Fruit fly (Drosophila melanogaster) whole organism, embryonic: Measurements from ENCODE around the gene mav.

Experiments used
- Ada2b ChIP-seq: fragments of 200-800 bp; sonication (Bioruptor generic); IDR thresholded peaks from 2 replicates; pipeline ENCODE4 v1.3.6; 2022; ENCODE audit warnings: missing biosample characterization, missing genetic modification characterization
- CG10147 ChIP-seq: fragments of 200-800 bp; sonication (Bioruptor generic); optimal IDR thresholded peaks from 2 replicates; lab custom pipeline; 2019; ENCODE audit warnings: missing biosample characterization, mild to moderate bottlenecking, missing genetic modification characterization, moderate library complexity
- CG10209 ChIP-seq: fragments of 200-800 bp; sonication (Bioruptor generic); optimal IDR thresholded peaks from 3 replicates; lab custom pipeline; 2017; ENCODE audit warnings: missing biosample characterization, mild to moderate bottlenecking, missing genetic modification characterization, missing genetic modification reagents
- CG10979 ChIP-seq: fragments of 200-800 bp; sonication (Bioruptor generic); optimal IDR thresholded peaks from 2 replicates; lab custom pipeline; 2018; ENCODE audit warnings: missing biosample characterization, mild to moderate bottlenecking, missing genetic modification characterization, moderate library complexity
- CG12155 ChIP-seq: fragments of 200-800 bp; sonication (Bioruptor generic); optimal IDR thresholded peaks from 3 replicates; lab custom pipeline; 2016; ENCODE audit warnings: missing biosample characterization, missing genetic modification characterization
- CG12744 ChIP-seq: fragments of 200-800 bp; sonication (Bioruptor generic); optimal IDR thresholded peaks from 2 replicates; lab custom pipeline; 2016; ENCODE audit warnings: missing biosample characterization, missing genetic modification characterization
- CG13287 ChIP-seq: fragments of 200-800 bp; sonication (Bioruptor generic); IDR thresholded peaks from 2 replicates; pipeline ENCODE4 v1.3.6; 2022; ENCODE audit warnings: missing biosample characterization, missing genetic modification characterization; ENCODE audit not compliant: partially characterized antibody
- CG14441 ChIP-seq: fragments of 200-800 bp; sonication (Bioruptor generic); IDR thresholded peaks from 2 replicates; pipeline ENCODE4 v1.3.6; 2022; ENCODE audit warnings: missing biosample characterization, missing genetic modification characterization
- CG14667 ChIP-seq: fragments of 200-800 bp; sonication (Bioruptor generic); IDR thresholded peaks from 2 replicates; pipeline ENCODE4 v1.3.6; 2022; ENCODE audit warnings: missing biosample characterization, missing genetic modification characterization
- CG15601 ChIP-seq: fragments of 200-800 bp; sonication (Bioruptor generic); optimal IDR thresholded peaks from 3 replicates; lab custom pipeline; 2019; ENCODE audit warnings: missing biosample characterization, mild to moderate bottlenecking, missing genetic modification characterization, moderate library complexity
- CG16815 ChIP-seq: fragments of 200-800 bp; sonication (Bioruptor generic); optimal IDR thresholded peaks from 3 replicates; lab custom pipeline; 2017; ENCODE audit warnings: missing biosample characterization, mild to moderate bottlenecking, missing genetic modification characterization
- CG17359 ChIP-seq: fragments of 200-800 bp; sonication (Bioruptor generic); optimal IDR thresholded peaks from 3 replicates; lab custom pipeline; 2018; ENCODE audit warnings: missing biosample characterization, mild to moderate bottlenecking, missing genetic modification characterization, moderate library complexity
- CG2120 ChIP-seq: fragments of 200-800 bp; sonication (Bioruptor generic); optimal IDR thresholded peaks from 3 replicates; lab custom pipeline; 2016; ENCODE audit warnings: missing biosample characterization, missing genetic modification characterization
- CG2678 ChIP-seq: fragments of 200-800 bp; sonication (Bioruptor generic); optimal IDR thresholded peaks from 3 replicates; lab custom pipeline; 2019; ENCODE audit warnings: missing biosample characterization, mild to moderate bottlenecking, missing genetic modification characterization, moderate library complexity
- CG30403 ChIP-seq: fragments of 200-800 bp; sonication (Bioruptor generic); optimal IDR thresholded peaks from 3 replicates; lab custom pipeline; 2016; ENCODE audit warnings: missing biosample characterization, missing genetic modification characterization
- CG32767 ChIP-seq: fragments of 200-800 bp; sonication (Bioruptor generic); IDR thresholded peaks from 2 replicates; pipeline ENCODE4 v1.3.6; 2022; ENCODE audit warnings: missing biosample characterization, missing genetic modification characterization
- CG32772 ChIP-seq: fragments of 200-800 bp; sonication (Bioruptor generic); IDR thresholded peaks from 2 replicates; pipeline ENCODE4 v1.3.6; 2022; ENCODE audit warnings: missing biosample characterization, missing genetic modification characterization
- CG5245 ChIP-seq: fragments of 200-800 bp; sonication (Bioruptor generic); optimal IDR thresholded peaks from 3 replicates; lab custom pipeline; 2016; ENCODE audit warnings: missing biosample characterization, missing genetic modification characterization
- CG7556 ChIP-seq: fragments of 200-800 bp; sonication (Bioruptor generic); optimal IDR thresholded peaks from 2 replicates; lab custom pipeline; 2017; ENCODE audit warnings: missing biosample characterization, mild to moderate bottlenecking, missing genetic modification characterization
- CG9215 ChIP-seq: fragments of 200-800 bp; sonication (Bioruptor generic); IDR thresholded peaks from 2 replicates; pipeline ENCODE4 v1.3.6; 2022; ENCODE audit warnings: missing biosample characterization, missing genetic modification characterization
- CG9437 ChIP-seq: fragments of 200-800 bp; sonication (Bioruptor generic); optimal IDR thresholded peaks from 2 replicates; lab custom pipeline; 2018; ENCODE audit warnings: missing biosample characterization, mild to moderate bottlenecking, missing genetic modification characterization
- CG9727 ChIP-seq: fragments of 200-800 bp; sonication (Bioruptor generic); optimal IDR thresholded peaks from 3 replicates; lab custom pipeline; 2017; ENCODE audit warnings: missing biosample characterization, mild to moderate bottlenecking, missing genetic modification characterization
- D19A ChIP-seq: fragments of 200-800 bp; optimal IDR thresholded peaks from 3 replicates; lab custom pipeline; 2019; ENCODE audit warnings: missing biosample characterization, mild to moderate bottlenecking, missing genetic modification characterization, moderate library complexity
- Hr39 ChIP-seq: fragments of >200 bp; optimal IDR thresholded peaks from 2 replicates; lab custom pipeline; 2017
- Hr51 ChIP-seq, 2 experiments: fragments of 200-800 bp; sonication (Bioruptor generic); optimal IDR thresholded peaks; 2 replicates in 1 of 2; 3 replicates in 1 of 2; lab custom pipeline; 2016 to 2018; ENCODE audit warnings: missing biosample characterization in 2 of 2, missing genetic modification characterization in 2 of 2, mild to moderate bottlenecking in 1 of 2, moderate library complexity in 1 of 2
- Meics ChIP-seq: fragments of 200-800 bp; sonication (Bioruptor generic); optimal IDR thresholded peaks from 2 replicates; lab custom pipeline; 2017; ENCODE audit warnings: missing biosample characterization, mild to moderate bottlenecking, missing genetic modification characterization
- YL-1 ChIP-seq: fragments of 200-800 bp; sonication (Bioruptor generic); optimal IDR thresholded peaks from 3 replicates; lab custom pipeline; 2017; ENCODE audit warnings: missing biosample characterization, mild to moderate bottlenecking, missing genetic modification characterization
- br ChIP-seq: fragments of >200 bp; optimal IDR thresholded peaks from 2 replicates; lab custom pipeline; 2017
- chif ChIP-seq, 2 experiments: fragments of 200-800 bp; sonication (Bioruptor generic); optimal IDR thresholded peaks; 3 replicates each; lab custom pipeline; 2016; ENCODE audit warnings: missing biosample characterization in 2 of 2, missing genetic modification characterization in 2 of 2
- chm ChIP-seq: fragments of 200-800 bp; sonication (Bioruptor generic); IDR thresholded peaks from 2 replicates; pipeline ENCODE4 v1.3.6; 2022; ENCODE audit warnings: missing biosample characterization, missing genetic modification characterization
- da ChIP-seq: fragments of 200-800 bp; sonication (Bioruptor generic); optimal IDR thresholded peaks from 2 replicates; lab custom pipeline; 2016; ENCODE audit warnings: missing biosample characterization, missing genetic modification characterization
- dan ChIP-seq: fragments of 200-800 bp; sonication (Bioruptor generic); IDR thresholded peaks from 2 replicates; pipeline ENCODE4 v1.3.6; 2022; ENCODE audit warnings: missing biosample characterization, missing genetic modification characterization
- dimm ChIP-seq: fragments of 200-800 bp; sonication (Bioruptor generic); IDR thresholded peaks from 2 replicates; pipeline ENCODE4 v1.3.6; 2022; ENCODE audit warnings: missing biosample characterization, missing genetic modification characterization
- esg ChIP-seq: fragments of 200-800 bp; sonication (Bioruptor generic); conservative IDR thresholded peaks from 2 replicates; pipeline ENCODE4 v1.3.6; 2022; ENCODE audit warnings: missing biosample characterization, missing genetic modification characterization
- fu2 ChIP-seq: fragments of 200-800 bp; sonication (Bioruptor generic); optimal IDR thresholded peaks from 2 replicates; lab custom pipeline; 2016; ENCODE audit warnings: missing biosample characterization, missing genetic modification characterization
- gcm2 ChIP-seq: fragments of 200-800 bp; sonication (Bioruptor generic); optimal IDR thresholded peaks from 2 replicates; lab custom pipeline; 2016; ENCODE audit warnings: missing biosample characterization, missing genetic modification characterization
- grau ChIP-seq: fragments of 200-800 bp; optimal IDR thresholded peaks from 3 replicates; lab custom pipeline; 2019; ENCODE audit warnings: missing biosample characterization, mild to moderate bottlenecking, missing genetic modification characterization, moderate library complexity
- gsb ChIP-seq: fragments of 200-800 bp; sonication (Bioruptor generic); IDR thresholded peaks from 2 replicates; pipeline ENCODE4 v1.3.6; 2022; ENCODE audit warnings: missing biosample characterization, missing genetic modification characterization
- jing ChIP-seq: fragments of 200-800 bp; sonication (Bioruptor generic); optimal IDR thresholded peaks from 2 replicates; lab custom pipeline; 2018; ENCODE audit warnings: missing biosample characterization, mild to moderate bottlenecking, missing genetic modification characterization
- luna ChIP-seq: fragments of 200-800 bp; sonication (Bioruptor generic); optimal IDR thresholded peaks from 2 replicates; lab custom pipeline; 2016; ENCODE audit warnings: missing biosample characterization, missing genetic modification characterization
- pho ChIP-seq: fragments of 200-800 bp; sonication (Bioruptor generic); optimal IDR thresholded peaks from 2 replicates; lab custom pipeline; 2016; ENCODE audit warnings: missing biosample characterization, missing genetic modification characterization
- psq ChIP-seq: fragments of 200-800 bp; sonication (Bioruptor generic); optimal IDR thresholded peaks from 2 replicates; lab custom pipeline; 2017; ENCODE audit warnings: missing biosample characterization, missing genetic modification characterization
- repo ChIP-seq: fragments of 200-800 bp; sonication (Bioruptor generic); optimal IDR thresholded peaks from 2 replicates; lab custom pipeline; 2016; ENCODE audit warnings: missing biosample characterization, missing genetic modification characterization
- sna ChIP-seq: fragments of 200-800 bp; sonication (Bioruptor generic); IDR thresholded peaks from 2 replicates; pipeline ENCODE4 v1.3.6; 2022; ENCODE audit warnings: missing biosample characterization, missing genetic modification characterization; ENCODE audit not compliant: partially characterized antibody
- tll ChIP-seq, 2 experiments: fragments of 200-800 bp in 1 of 2; fragments of >200 bp in 1 of 2; sonication (Bioruptor generic) in 1 of 2; optimal IDR thresholded peaks; 2 replicates each; lab custom pipeline; 2017 to 2019; ENCODE audit warnings: missing biosample characterization in 2 of 2, missing genetic modification characterization in 2 of 2, mild to moderate bottlenecking in 1 of 2, moderate library complexity in 1 of 2
- toy ChIP-seq: fragments of 200-800 bp; sonication (Bioruptor generic); IDR thresholded peaks from 2 replicates; pipeline ENCODE4 v1.3.6; 2022; ENCODE audit warnings: missing biosample characterization, missing genetic modification characterization
- ttk ChIP-seq: fragments of 200-800 bp; sonication (Bioruptor generic); IDR thresholded peaks from 2 replicates; pipeline ENCODE4 v2.1.2; 2022; ENCODE audit warnings: missing biosample characterization, missing genetic modification characterization
- vnd ChIP-seq: fragments of 200-800 bp; sonication (Bioruptor generic); IDR thresholded peaks from 3 replicates; pipeline ENCODE4 v1.3.6; 2022; ENCODE audit warnings: missing biosample characterization, missing genetic modification characterization; ENCODE audit not compliant: partially characterized antibody
- zfh2 ChIP-seq: fragments of 200-800 bp; sonication (Bioruptor generic); optimal IDR thresholded peaks from 2 replicates; lab custom pipeline; 2016; ENCODE audit warnings: missing biosample characterization, missing genetic modification characterization

The mav gene

dm6 chr4:659884-660846, 34.3 kb upstream of the mav start, which contains the start of gene gw (continued):
- peak; percentile 81 for TF ChIP-seq pho
- TF ChIP-seq YL-1 (GFP tag; lab: Kevin White, UChicago): peak; percentile 93
- no peak for TF ChIP-seq gsb (GFP tag; lab: Robert Waterston, UW)
- peak; percentile 66 for TF ChIP-seq psq (GFP tag; lab: Kevin White, UChicago)
- no peak for TF ChIP-seq Hr39 (lab: Kevin White, UChicago)
- no peak for TF ChIP-seq CG2678 (tag; lab: Kevin White, UChicago)
- TF ChIP-seq CG32772 (GFP tag; lab: Robert Waterston, UW): no peak
- TF ChIP-seq CG17359 (tag; lab: Kevin White, UChicago): peak; percentile 85
- TF ChIP-seq CG30403 (GFP tag; lab: Kevin White, UChicago): peak; percentile 80
- TF ChIP-seq CG10209: peak; percentile 75
- TF ChIP-seq ttk (GFP tag; lab: Robert Waterston, UW): no peak
- peak; percentile 51 for TF ChIP-seq gcm2 (GFP tag; lab: Kevin White, UChicago)
- peak; percentile 77 for TF ChIP-seq CG32767
- TF ChIP-seq zfh2 (GFP tag; lab: Kevin White, UChicago): peak; percentile 49
- TF ChIP-seq CG14441 (GFP tag; lab: Robert Waterston, UW): peak; percentile 67
- peak; percentile 67 for TF ChIP-seq CG15601
- peak; percentile 77 for TF ChIP-seq Ada2b (GFP tag; lab: Robert Waterston, UW)
- peak; percentile 74 for TF ChIP-seq CG12155 (GFP tag; lab: Kevin White, UChicago)
- TF ChIP-seq chm (GFP tag; lab: Robert Waterston, UW): no peak
- TF ChIP-seq CG2120: peak; percentile 87
- no peak for TF ChIP-seq sna (GFP tag; lab: Robert Waterston, UW)
- peak; percentile 52 for TF ChIP-seq fu2 (GFP tag; lab: Kevin White, UChicago)
- TF ChIP-seq Meics (GFP tag; lab: Kevin White, UChicago): no peak
- peak; percentile 63 for TF ChIP-seq CG9437 (GFP tag; lab: Kevin White, UChicago)
- TF ChIP-seq esg (GFP tag; lab: Robert Waterston, UW): no peak; the same call in 1 of the 2 replicates
- no peak for TF ChIP-seq CG14667 (GFP tag; lab: Robert Waterston, UW)
- peak; percentile 70 for TF ChIP-seq CG10147 (GFP tag; lab: Kevin White, UChicago)
- TF ChIP-seq CG9215 (GFP tag; lab: Robert Waterston, UW): no peak
- TF ChIP-seq D19A: peak; percentile 74
- peak; percentile 27; the same call in 1 of the 2 replicates for TF ChIP-seq CG13287 (GFP tag; lab: Robert Waterston, UW)
- no peak for TF ChIP-seq br (lab: Kevin White, UChicago)
- peak in 1 of 2 experiments; percentile 71 for TF ChIP-seq Hr51 (GFP tag; optimal IDR thresholded peaks at IDR 0.05; lab: Kevin White, UChicago)
- TF ChIP-seq CG12744 (GFP tag; lab: Kevin White, UChicago): peak; percentile 60
- TF ChIP-seq CG9727 (GFP tag; lab: Kevin White, UChicago): peak; percentile 10
- peak; percentile 21 for TF ChIP-seq da
- TF ChIP-seq toy: no peak
- peak; percentile 48; the same call in 2 of the 3 replicates for TF ChIP-seq vnd
- TF ChIP-seq CG7556 (GFP tag; lab: Kevin White, UChicago): peak; percentile 86
- TF ChIP-seq CG10979 (tag; lab: Kevin White, UChicago): peak; percentile 76
- TF ChIP-seq jing (GFP tag; lab: Kevin White, UChicago): peak; percentile 31
- peak; percentile 37 for TF ChIP-seq repo (GFP tag; lab: Kevin White, UChicago)
- TF ChIP-seq grau (tag; lab: Kevin White, UChicago): no peak
- TF ChIP-seq luna: peak; percentile 15
- no peak for TF ChIP-seq dan
- TF ChIP-seq CG5245 (GFP tag; lab: Kevin White, UChicago): peak; percentile 60
- no peak for TF ChIP-seq dimm (GFP tag; lab: Robert Waterston, UW)
- no peak for TF ChIP-seq tll (GFP tag; optimal IDR thresholded peaks at IDR 0.05; lab: Kevin White, UChicago)
- TF ChIP-seq CG16815 (GFP tag; lab: Kevin White, UChicago): peak; percentile 38
- TF ChIP-seq chif (GFP tag; optimal IDR thresholded peaks at IDR 0.05; lab: Kevin White, UChicago): peak; percentile 67 to 83
